Worm (Caenorhabditis elegans): Measurements from ENCODE around the gene F54B11.11.

DNA sequence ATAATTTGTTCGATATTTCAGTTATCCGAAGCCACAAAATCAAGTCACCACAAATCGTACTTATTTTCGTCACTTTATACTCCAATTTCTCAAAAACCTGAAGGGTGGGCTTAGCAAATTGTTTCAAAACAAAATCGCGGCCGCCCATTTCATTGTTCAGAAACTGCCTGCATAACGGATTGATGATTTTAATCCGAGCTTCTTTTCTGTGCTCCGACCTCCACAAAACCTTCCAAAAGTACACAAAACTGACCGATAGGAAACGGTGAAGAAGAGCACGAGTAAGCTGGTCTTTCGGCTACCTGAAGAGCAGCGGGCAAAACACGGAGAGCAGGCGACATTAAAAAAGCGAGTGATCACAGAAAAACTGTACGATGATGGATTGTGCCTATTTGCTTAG is 12.1 kb upstream of the F54B11.11 start, which contains the start of gene R01E6.2:
- TF ChIP-seq ama-1 (optimal IDR thresholded peaks at IDR 0.05): no peak
- TF ChIP-seq F13C5.2 (tag; optimal IDR thresholded peaks at IDR 0.05): no peak
- TF ChIP-seq flt-1 (GFP tag; IDR thresholded peaks at IDR 0.05): no peak
- TF ChIP-seq tbx-37 (GFP tag; conservative IDR thresholded peaks at IDR 0.05): no peak
- no peak for TF ChIP-seq B0310.2 (tag; optimal IDR thresholded peaks at IDR 0.05)
- no peak for TF ChIP-seq pes-1 (GFP tag; IDR thresholded peaks at IDR 0.05)
- TF ChIP-seq ets-7 (tag; optimal IDR thresholded peaks at IDR 0.05): no peak
- no peak for TF ChIP-seq hmbx-1 (tag; optimal IDR thresholded peaks at IDR 0.05)
- no peak for TF ChIP-seq hnd-1 (tag; optimal IDR thresholded peaks at IDR 0.05)
